Worm (Caenorhabditis elegans): ENCODE results near the gene C27D6.12.
"Not testable (repeated sequence)": the region's sequence is repeated elsewhere in the genome, so short reads cannot be mapped to it uniquely, and the experiment has no call there.

Gene C27D6.12

DNA sequence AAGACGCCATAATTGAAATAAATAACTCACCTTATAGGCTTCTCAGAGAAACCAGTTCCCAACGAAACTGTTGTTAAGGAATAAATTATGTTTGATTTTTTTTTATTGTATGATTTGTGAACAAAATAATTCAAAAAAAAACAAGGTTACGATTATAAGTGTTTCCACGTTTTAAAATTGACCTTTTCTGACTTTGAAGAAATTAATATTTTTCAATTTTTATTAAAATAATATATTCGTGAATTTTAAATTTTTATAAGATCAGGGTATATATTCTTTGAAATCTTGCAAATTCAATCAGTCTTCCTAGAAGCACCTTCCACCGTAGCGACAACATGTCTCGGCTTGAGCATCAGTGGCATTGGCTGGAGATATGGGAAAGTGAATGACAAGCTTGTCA is 3.4 kb downstream of the C27D6.12 start, which contains the start of gene C27D6.3:
Gene C27D6.3 (minus strand): TSS at position 101 of the 400 bp plus-strand sequence.
- no peak for TF ChIP-seq ref-1 (GFP tag; conservative IDR thresholded peaks at IDR 0.05)

DNA sequence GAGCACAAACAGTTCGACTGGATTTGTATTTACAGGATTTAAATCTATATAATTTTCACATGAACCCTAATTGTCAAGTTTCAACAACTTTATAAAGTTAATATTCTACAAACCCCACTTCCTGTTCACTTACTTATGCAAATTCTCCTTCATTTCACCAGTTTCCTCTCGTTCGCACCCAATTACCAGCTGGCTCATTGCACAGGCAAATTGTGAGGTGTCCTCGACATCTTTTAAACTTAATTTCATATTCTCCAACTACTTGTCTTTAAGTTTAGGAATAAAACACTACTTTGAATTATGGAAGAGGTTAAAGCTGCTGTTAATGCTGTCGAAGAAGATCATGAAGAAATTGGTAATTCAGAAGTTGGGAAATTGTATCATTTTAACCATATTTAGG is 5.4 kb downstream of the C27D6.12 start, which contains the start of gene C27D6.1:
Gene C27D6.1 (plus strand): TSS at position 301 of the 400 bp plus-strand sequence.
- TF ChIP-seq flt-1 (GFP tag; IDR thresholded peaks at IDR 0.05), result no peak
- no peak for TF ChIP-seq tab-1 (GFP tag; IDR thresholded peaks at IDR 0.05)
- TF ChIP-seq klf-2 (GFP tag; conservative IDR thresholded peaks at IDR 0.05), result no peak
- TF ChIP-seq cog-1 (tag; optimal IDR thresholded peaks at IDR 0.05), result no peak
- no peak for TF ChIP-seq ref-1 (GFP tag; conservative IDR thresholded peaks at IDR 0.05)
- TF ChIP-seq ztf-29 (GFP tag; IDR thresholded peaks at IDR 0.05), result no peak
- no peak for TF ChIP-seq T22C8.4 (GFP tag; IDR thresholded peaks at IDR 0.05)
- no peak for TF ChIP-seq ztf-23 (GFP tag; IDR thresholded peaks at IDR 0.05)
- no peak for TF ChIP-seq med-1 (GFP tag; optimal IDR thresholded peaks at IDR 0.05; ENCODE audit: insufficient read depth)

DNA sequence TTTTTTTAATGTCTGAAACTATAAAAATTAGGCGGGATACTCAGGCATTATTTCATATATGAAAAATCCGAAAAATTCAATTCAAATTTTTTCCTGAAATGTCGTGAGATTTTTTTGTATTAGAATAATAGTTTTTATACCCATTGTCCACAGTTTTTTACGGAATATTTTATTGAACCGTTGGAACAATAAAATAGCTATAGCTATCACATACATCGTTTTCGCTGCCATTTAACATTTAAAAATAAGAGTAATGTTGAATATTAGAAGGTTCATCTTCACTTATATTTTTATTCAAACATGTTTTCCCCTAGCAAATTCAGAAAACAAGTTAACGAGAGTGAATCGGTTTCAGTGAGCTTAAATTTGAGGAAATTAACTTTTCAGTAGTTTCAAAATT is 6.2 kb downstream of the C27D6.12 start, which contains the start of gene C27D6.15:
Gene C27D6.15 (plus strand): TSS at position 301 of the 400 bp plus-strand sequence.
- TF ChIP-seq med-1 (GFP tag; optimal IDR thresholded peaks at IDR 0.05; ENCODE audit: insufficient read depth) (no peak), ztf-29 (GFP tag; IDR thresholded peaks at IDR 0.05) (no peak), T22C8.4 (GFP tag; IDR thresholded peaks at IDR 0.05) (no peak), ztf-23 (GFP tag; IDR thresholded peaks at IDR 0.05) (no peak), ref-1 (GFP tag; conservative IDR thresholded peaks at IDR 0.05) (no peak), tab-1 (GFP tag; IDR thresholded peaks at IDR 0.05) (no peak), flt-1 (GFP tag; IDR thresholded peaks at IDR 0.05) (no peak), cog-1 (tag; optimal IDR thresholded peaks at IDR 0.05) (no peak), klf-2 (GFP tag; conservative IDR thresholded peaks at IDR 0.05) (no peak)

DNA sequence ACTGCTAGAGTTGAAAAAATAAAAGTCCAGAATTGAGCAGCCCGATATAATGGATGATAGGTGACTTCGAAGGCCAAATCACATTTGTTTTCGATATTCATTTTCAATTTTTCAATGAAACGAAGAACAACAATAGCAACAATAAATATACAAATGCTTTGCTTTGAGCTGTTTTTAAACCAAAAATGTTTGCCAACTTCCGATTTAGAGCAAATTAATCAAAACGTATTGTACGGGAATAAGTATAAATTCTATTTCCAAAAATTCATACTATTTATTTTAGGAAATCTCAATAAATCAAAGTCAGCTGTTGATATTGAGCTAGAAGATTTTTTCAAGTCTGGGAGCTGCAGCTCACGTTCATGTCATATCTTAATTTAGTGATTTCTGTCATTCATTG is 6.9 kb downstream of the C27D6.12 start, which contains the start of gene srb-1:
Gene srb-1 (minus strand): TSS at position 101 of the 400 bp plus-strand sequence.
- TF ChIP-seq cog-1 (tag; optimal IDR thresholded peaks at IDR 0.05), result no peak
- no peak for TF ChIP-seq tab-1 (GFP tag; IDR thresholded peaks at IDR 0.05)
- TF ChIP-seq med-1 (GFP tag; optimal IDR thresholded peaks at IDR 0.05; ENCODE audit: insufficient read depth), result no peak
- no peak for TF ChIP-seq ztf-29 (GFP tag; IDR thresholded peaks at IDR 0.05)
- TF ChIP-seq ztf-23 (GFP tag; IDR thresholded peaks at IDR 0.05), result no peak
- TF ChIP-seq klf-2 (GFP tag; conservative IDR thresholded peaks at IDR 0.05), result no peak
- no peak for TF ChIP-seq flt-1 (GFP tag; IDR thresholded peaks at IDR 0.05)
- no peak for TF ChIP-seq ref-1 (GFP tag; conservative IDR thresholded peaks at IDR 0.05)
- TF ChIP-seq T22C8.4 (GFP tag; IDR thresholded peaks at IDR 0.05), result no peak

DNA sequence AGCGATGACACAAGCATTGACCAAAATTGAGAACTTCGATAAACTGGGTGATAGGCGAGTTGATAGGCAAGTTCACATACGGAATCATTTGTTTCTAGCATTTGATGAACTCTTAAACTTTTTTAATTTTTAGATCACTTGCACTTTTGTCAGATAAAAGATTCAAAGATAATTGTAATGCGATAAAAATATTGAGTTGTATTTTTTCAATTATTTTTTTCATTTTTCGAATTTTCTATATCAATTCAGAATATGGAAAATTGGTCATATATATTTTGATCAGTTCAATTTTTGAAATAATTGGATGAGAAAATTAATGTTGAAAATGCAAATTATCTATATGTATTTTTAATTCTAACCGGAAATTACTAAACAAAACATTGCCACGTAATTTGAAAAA is 11.1 kb downstream of the C27D6.12 start, which contains the start of gene srb-3:
Gene srb-3 (minus strand): TSS at position 101 of the 400 bp plus-strand sequence.
- no peak for TF ChIP-seq tab-1 (GFP tag; IDR thresholded peaks at IDR 0.05)
- TF ChIP-seq cog-1 (tag; optimal IDR thresholded peaks at IDR 0.05), result no peak
- no peak for TF ChIP-seq ztf-23 (GFP tag; IDR thresholded peaks at IDR 0.05)
- no peak for TF ChIP-seq med-1 (GFP tag; optimal IDR thresholded peaks at IDR 0.05; ENCODE audit: insufficient read depth)

DNA sequence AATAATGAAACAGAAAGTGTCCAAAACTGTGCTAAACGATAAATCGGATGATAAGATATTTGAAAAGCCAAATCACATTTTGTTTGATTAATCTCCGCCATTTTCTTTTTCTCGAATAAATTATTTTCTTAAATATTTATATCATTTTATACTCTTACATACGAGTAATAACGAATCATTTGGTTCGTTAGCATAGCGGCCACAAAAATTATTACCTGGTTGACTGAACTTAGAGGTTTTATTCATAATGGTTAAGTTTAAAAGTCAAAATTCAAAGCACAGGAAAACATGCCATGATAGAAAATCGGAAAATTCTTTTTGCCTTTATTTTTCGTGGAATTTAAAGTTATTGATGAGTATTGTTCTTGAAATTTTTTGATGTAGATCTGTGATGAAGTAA is 14.5 kb downstream of the C27D6.12 start, which contains the start of gene srb-5:
Gene srb-5 (minus strand): TSS at position 101 of the 400 bp plus-strand sequence.
- TF ChIP-seq cog-1 (tag; optimal IDR thresholded peaks at IDR 0.05), result no peak
- no peak for TF ChIP-seq ztf-23 (GFP tag; IDR thresholded peaks at IDR 0.05)
- TF ChIP-seq klf-2 (GFP tag; conservative IDR thresholded peaks at IDR 0.05), result no peak
- no peak for TF ChIP-seq ref-1 (GFP tag; conservative IDR thresholded peaks at IDR 0.05)
- TF ChIP-seq T22C8.4 (GFP tag; IDR thresholded peaks at IDR 0.05), result no peak
- TF ChIP-seq tab-1 (GFP tag; IDR thresholded peaks at IDR 0.05), result no peak

DNA sequence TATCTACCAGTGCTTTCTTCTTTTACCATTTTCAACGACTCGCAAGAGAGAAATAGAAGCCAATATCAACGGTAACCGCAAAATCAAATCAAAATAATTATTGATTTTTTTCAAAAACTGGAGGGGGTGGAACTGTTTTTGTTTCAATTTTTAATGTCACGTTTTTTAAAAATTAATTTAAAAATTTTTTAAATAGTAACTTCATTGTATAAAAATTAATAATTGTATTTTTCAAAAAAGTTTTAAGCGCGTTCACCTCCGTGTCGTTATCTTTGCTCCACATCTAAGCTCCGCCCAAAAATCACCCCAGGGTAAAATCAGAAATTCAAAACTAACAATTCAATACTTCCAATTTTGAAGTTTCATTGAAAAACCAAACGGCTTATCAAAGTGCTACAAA is 16.7 kb downstream of the C27D6.12 start, which contains the start of gene C27D6.11:
Gene C27D6.11 (minus strand): TSS at position 101 of the 400 bp plus-strand sequence.
- TF ChIP-seq T22C8.4 (GFP tag; IDR thresholded peaks at IDR 0.05) (no peak), flt-1 (GFP tag; IDR thresholded peaks at IDR 0.05) (no peak), cog-1 (tag; optimal IDR thresholded peaks at IDR 0.05) (no peak), tab-1 (GFP tag; IDR thresholded peaks at IDR 0.05) (no peak), ztf-29 (GFP tag; IDR thresholded peaks at IDR 0.05) (no peak), ztf-23 (GFP tag; IDR thresholded peaks at IDR 0.05) (no peak), klf-2 (GFP tag; conservative IDR thresholded peaks at IDR 0.05) (no peak)

DNA sequence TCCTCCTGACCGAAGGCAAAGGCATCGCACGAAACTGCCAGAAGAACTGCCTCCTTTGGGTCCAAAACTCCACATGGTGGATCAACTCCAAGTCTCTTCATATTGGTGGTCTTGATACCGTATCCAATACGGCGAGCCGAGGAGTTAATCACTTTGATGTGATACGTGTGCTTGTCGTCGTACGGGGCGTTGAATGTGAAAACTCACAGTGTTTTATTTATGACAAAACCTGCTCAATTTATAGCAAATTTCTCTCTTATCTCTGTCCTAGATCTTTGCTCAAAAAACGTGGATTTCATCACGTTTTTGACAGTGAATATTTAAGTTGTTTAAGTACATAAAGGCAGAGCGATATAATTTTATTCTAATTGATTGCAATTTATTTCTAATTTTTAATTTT is 19.0 kb downstream of the C27D6.12 start, which contains the start of gene F58A6.9:
Gene F58A6.9 (minus strand): TSS at position 101 of the 400 bp plus-strand sequence.
- not testable (repeated sequence) for TF ChIP-seq T22C8.4, tab-1, flt-1 (GFP tag; IDR thresholded peaks at IDR 0.05)

DNA sequence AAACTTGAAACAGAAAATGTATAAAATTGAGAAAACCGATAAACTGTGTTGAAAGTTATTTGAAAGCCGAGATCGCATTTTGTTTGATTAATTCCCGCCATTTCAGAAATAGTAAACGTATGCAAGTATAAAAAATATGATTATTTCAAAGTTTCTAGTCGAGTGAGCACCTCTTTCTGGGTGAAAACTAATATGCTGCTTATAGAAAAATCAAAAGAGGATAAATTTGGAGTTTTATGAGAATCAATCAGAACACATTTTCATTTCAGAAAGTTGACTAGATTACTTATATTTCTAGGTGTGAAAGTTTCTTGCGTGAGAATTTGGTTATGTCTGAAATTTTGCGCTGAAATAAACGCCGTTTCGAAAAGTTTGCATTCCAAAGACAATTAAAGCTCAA is 20.3 kb downstream of the C27D6.12 start, which contains the start of gene srb-13:
Gene srb-13 (minus strand): TSS at position 101 of the 400 bp plus-strand sequence.
- no peak for TF ChIP-seq tab-1 (GFP tag; IDR thresholded peaks at IDR 0.05)
- TF ChIP-seq T22C8.4 (GFP tag; IDR thresholded peaks at IDR 0.05), result no peak
- no peak for TF ChIP-seq ztf-23 (GFP tag; IDR thresholded peaks at IDR 0.05)
- TF ChIP-seq flt-1 (GFP tag; IDR thresholded peaks at IDR 0.05), result no peak
- TF ChIP-seq ztf-29 (GFP tag; IDR thresholded peaks at IDR 0.05), result no peak
- TF ChIP-seq med-1 (GFP tag; optimal IDR thresholded peaks at IDR 0.05; ENCODE audit: insufficient read depth), result no peak
- TF ChIP-seq klf-2 (GFP tag; conservative IDR thresholded peaks at IDR 0.05), result no peak
- no peak for TF ChIP-seq ref-1 (GFP tag; conservative IDR thresholded peaks at IDR 0.05)
- TF ChIP-seq cog-1 (tag; optimal IDR thresholded peaks at IDR 0.05), result no peak

DNA sequence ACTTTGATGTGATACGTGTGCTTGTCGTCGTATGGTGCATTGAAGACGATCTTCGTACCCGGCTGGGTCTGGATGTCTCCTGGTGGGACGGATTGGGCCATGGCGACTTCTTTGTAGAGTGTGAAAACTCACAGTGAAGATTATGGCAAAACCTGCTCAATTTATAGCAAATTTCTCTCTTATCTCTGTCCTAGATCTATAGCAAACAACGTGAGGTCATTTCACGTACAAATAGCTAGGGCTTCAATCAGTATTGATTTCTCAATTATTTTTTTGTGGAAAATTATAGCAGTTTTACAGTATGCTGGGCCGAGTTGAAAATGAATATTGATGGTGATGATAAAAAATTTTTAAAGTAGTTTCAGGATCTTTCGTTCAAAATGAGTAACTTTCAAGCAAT is 20.8 kb downstream of the C27D6.12 start, which contains the start of gene msp-45:
Gene msp-45 (minus strand): TSS at position 101 of the 400 bp plus-strand sequence.
- TF ChIP-seq ztf-23 (GFP tag; IDR thresholded peaks at IDR 0.05) (no peak), med-1 (GFP tag; optimal IDR thresholded peaks at IDR 0.05; ENCODE audit: insufficient read depth) (no peak), T22C8.4 (GFP tag; IDR thresholded peaks at IDR 0.05) (no peak), flt-1 (GFP tag; IDR thresholded peaks at IDR 0.05) (no peak), klf-2 (GFP tag; conservative IDR thresholded peaks at IDR 0.05) (no peak), ref-1 (GFP tag; conservative IDR thresholded peaks at IDR 0.05) (no peak), cog-1 (tag; optimal IDR thresholded peaks at IDR 0.05) (no peak), ztf-29 (GFP tag; IDR thresholded peaks at IDR 0.05) (no peak), tab-1 (GFP tag; IDR thresholded peaks at IDR 0.05) (no peak)
